Fruit fly (Drosophila melanogaster) whole organism, embryonic: ENCODE data around the gene CG15196.

Experiments
- Adf1 ChIP-seq: fragments of 200-800 bp; sonication (Bioruptor generic); IDR thresholded peaks from 2 replicates; pipeline ENCODE4 v1.3.6; 2022; ENCODE audit warnings: missing biosample characterization, missing genetic modification characterization
- Aef1 ChIP-seq: fragments of 200-800 bp; sonication (Bioruptor generic); IDR thresholded peaks from 3 replicates; pipeline ENCODE4 v1.3.6; 2022; ENCODE audit warnings: missing biosample characterization, missing genetic modification characterization
- Atf-2 ChIP-seq: fragments of 200-800 bp; sonication (Bioruptor generic); optimal IDR thresholded peaks from 2 replicates; lab custom pipeline; 2016; ENCODE audit warnings: missing biosample characterization, missing genetic modification characterization
- CG10431 ChIP-seq: fragments of 200-800 bp; sonication (Bioruptor generic); optimal IDR thresholded peaks from 3 replicates; lab custom pipeline; 2018; ENCODE audit warnings: missing biosample characterization, mild to moderate bottlenecking, missing genetic modification characterization
- CG10979 ChIP-seq: fragments of 200-800 bp; sonication (Bioruptor generic); optimal IDR thresholded peaks from 2 replicates; lab custom pipeline; 2018; ENCODE audit warnings: missing biosample characterization, mild to moderate bottlenecking, missing genetic modification characterization, moderate library complexity
- CG17361 ChIP-seq: fragments of 200-800 bp; sonication (Bioruptor generic); IDR thresholded peaks from 3 replicates; pipeline ENCODE4 v1.3.6; 2022; ENCODE audit warnings: missing biosample characterization, missing genetic modification characterization
- CG1792 ChIP-seq: fragments of 200-800 bp; sonication (Bioruptor generic); optimal IDR thresholded peaks from 2 replicates; lab custom pipeline; 2016; ENCODE audit warnings: missing biosample characterization, missing genetic modification characterization
- CG18764 ChIP-seq: fragments of 200-800 bp; sonication (Bioruptor generic); optimal IDR thresholded peaks from 3 replicates; lab custom pipeline; 2016; ENCODE audit warnings: missing biosample characterization, missing genetic modification characterization
- CG2678 ChIP-seq: fragments of 200-800 bp; sonication (Bioruptor generic); optimal IDR thresholded peaks from 3 replicates; lab custom pipeline; 2019; ENCODE audit warnings: missing biosample characterization, mild to moderate bottlenecking, missing genetic modification characterization, moderate library complexity
- CG2712 ChIP-seq: fragments of 200-800 bp; optimal IDR thresholded peaks from 3 replicates; lab custom pipeline; 2019; ENCODE audit warnings: missing biosample characterization, mild to moderate bottlenecking, missing genetic modification characterization, moderate library complexity
- CG30020 ChIP-seq: fragments of 200-800 bp; optimal IDR thresholded peaks from 2 replicates; lab custom pipeline; 2019; ENCODE audit warnings: missing biosample characterization, mild to moderate bottlenecking, missing genetic modification characterization, moderate library complexity
- CG4820 ChIP-seq: fragments of 200-800 bp; sonication (Bioruptor generic); optimal IDR thresholded peaks from 3 replicates; lab custom pipeline; 2016; ENCODE audit warnings: missing biosample characterization, missing genetic modification characterization
- CG6683 ChIP-seq: fragments of 200-800 bp; sonication (Bioruptor generic); optimal IDR thresholded peaks from 2 replicates; lab custom pipeline; 2017; ENCODE audit warnings: missing biosample characterization, mild to moderate bottlenecking, missing genetic modification characterization, missing genetic modification reagents
- CG7839 ChIP-seq: fragments of 200-800 bp; sonication (Bioruptor generic); optimal IDR thresholded peaks from 3 replicates; lab custom pipeline; 2018; ENCODE audit warnings: missing biosample characterization, mild to moderate bottlenecking, missing genetic modification characterization, moderate library complexity
- CG8924 ChIP-seq: fragments of 200-800 bp; optimal IDR thresholded peaks from 3 replicates; lab custom pipeline; 2019; ENCODE audit warnings: missing biosample characterization, mild to moderate bottlenecking, missing genetic modification characterization, moderate library complexity
- CG9932 ChIP-seq: fragments of 200-800 bp; sonication (Bioruptor generic); IDR thresholded peaks from 2 replicates; pipeline ENCODE4 v1.3.6; 2022; ENCODE audit warnings: missing biosample characterization, missing genetic modification characterization
- Camta ChIP-seq: fragments of 200-800 bp; sonication (Bioruptor generic); optimal IDR thresholded peaks from 2 replicates; lab custom pipeline; 2016; ENCODE audit warnings: missing biosample characterization, missing genetic modification characterization
- Chrac-16 ChIP-seq: fragments of 200-800 bp; sonication (Bioruptor generic); optimal IDR thresholded peaks from 3 replicates; lab custom pipeline; 2016; ENCODE audit warnings: missing biosample characterization, missing genetic modification characterization
- Dbx ChIP-seq: fragments of 200-800 bp; sonication (Bioruptor generic); IDR thresholded peaks from 3 replicates; pipeline ENCODE4 v1.3.6; 2022; ENCODE audit warnings: missing biosample characterization, missing genetic modification characterization
- Dip2 ChIP-seq: fragments of 200-800 bp; sonication (Bioruptor generic); IDR thresholded peaks from 2 replicates; pipeline ENCODE4 v1.3.6; 2022; ENCODE audit warnings: missing biosample characterization, missing genetic modification characterization
- Dref ChIP-seq: fragments of 200-800 bp; sonication (Bioruptor generic); IDR thresholded peaks from 2 replicates; pipeline ENCODE4 v1.3.6; 2022; ENCODE audit warnings: missing biosample characterization, missing genetic modification characterization
- Ets65A ChIP-seq: fragments of 200-800 bp; sonication (Bioruptor generic); peaks from one replicate; lab custom pipeline; 2016; ENCODE audit warnings: missing biosample characterization, missing genetic modification characterization
- Fer3 ChIP-seq: fragments of 200-800 bp; sonication (Bioruptor generic); optimal IDR thresholded peaks from 2 replicates; lab custom pipeline; 2018; ENCODE audit warnings: missing biosample characterization, mild to moderate bottlenecking, missing genetic modification characterization, moderate library complexity
- HLH3B ChIP-seq: fragments of 200-800 bp; sonication (Bioruptor generic); IDR thresholded peaks from 2 replicates; pipeline ENCODE4 v1.3.6; 2022; ENCODE audit warnings: missing biosample characterization, missing genetic modification characterization
- Hmr ChIP-seq: fragments of 200-800 bp; sonication (Bioruptor generic); optimal IDR thresholded peaks from 3 replicates; lab custom pipeline; 2017; ENCODE audit warnings: mild to moderate bottlenecking, missing biosample characterization, missing genetic modification reagents, missing genetic modification characterization
- MBD-R2 ChIP-seq: fragments of 200-800 bp; sonication (Bioruptor generic); IDR thresholded peaks from 2 replicates; pipeline ENCODE4 v1.3.6; 2022; ENCODE audit warnings: missing biosample characterization, missing genetic modification characterization
- NC2α ChIP-seq: fragments of 200-800 bp; sonication (Bioruptor generic); optimal IDR thresholded peaks from 2 replicates; lab custom pipeline; 2016; ENCODE audit warnings: missing biosample characterization, missing genetic modification characterization
- Oli ChIP-seq: fragments of 200-800 bp; sonication (Bioruptor generic); optimal IDR thresholded peaks from 2 replicates; lab custom pipeline; 2018; ENCODE audit warnings: missing biosample characterization, mild to moderate bottlenecking, missing genetic modification characterization, moderate library complexity
- PHDP ChIP-seq: fragments of 200-800 bp; sonication (Bioruptor generic); optimal IDR thresholded peaks from 3 replicates; lab custom pipeline; 2018; ENCODE audit warnings: missing biosample characterization, mild to moderate bottlenecking, missing genetic modification characterization, moderate library complexity
- Sox102F ChIP-seq: fragments of 200-800 bp; sonication (Bioruptor generic); optimal IDR thresholded peaks from 2 replicates; lab custom pipeline; 2018; ENCODE audit warnings: missing biosample characterization, mild to moderate bottlenecking, missing genetic modification characterization, moderate library complexity
- Taf1 ChIP-seq: fragments of 200-800 bp; sonication (Bioruptor generic); IDR thresholded peaks from 2 replicates; pipeline ENCODE4 v1.3.6; 2022; ENCODE audit warnings: missing biosample characterization, missing genetic modification characterization
- al ChIP-seq: fragments of 200-800 bp; sonication (Bioruptor generic); IDR thresholded peaks from 2 replicates; pipeline ENCODE4 v1.3.6; 2022; ENCODE audit warnings: missing biosample characterization, missing genetic modification characterization
- ase ChIP-seq: fragments of 200-800 bp; sonication (Bioruptor generic); IDR thresholded peaks from 3 replicates; pipeline ENCODE4 v1.3.6; 2022; ENCODE audit warnings: missing biosample characterization, missing genetic modification characterization
- ato ChIP-seq: fragments of 200-800 bp; sonication (Bioruptor generic); IDR thresholded peaks from 2 replicates; pipeline ENCODE4 v1.3.6; 2022; ENCODE audit warnings: missing biosample characterization, missing genetic modification characterization; ENCODE audit not compliant: partially characterized antibody
- bbx ChIP-seq: fragments of 200-800 bp; sonication (Bioruptor generic); IDR thresholded peaks from 2 replicates; pipeline ENCODE4 v1.3.6; 2022; ENCODE audit warnings: missing biosample characterization, missing genetic modification characterization; ENCODE audit not compliant: partially characterized antibody
- cas ChIP-seq: fragments of 200-800 bp; sonication (Bioruptor generic); IDR thresholded peaks from 2 replicates; pipeline ENCODE4 v1.3.6; 2022; ENCODE audit warnings: missing biosample characterization, missing genetic modification characterization
- croc ChIP-seq: fragments of 200-800 bp; sonication (Bioruptor generic); conservative IDR thresholded peaks from 3 replicates; pipeline ENCODE4 v1.3.6; 2022; ENCODE audit warnings: missing biosample characterization, missing genetic modification characterization
- eve ChIP-seq, 2 experiments: fragments of >200 bp; optimal IDR thresholded peaks; 2 replicates each; lab custom pipeline; 2017; ENCODE audit warnings: missing biosample characterization in 2 of 2, missing genetic modification characterization in 2 of 2
- fd3F ChIP-seq: fragments of 200-800 bp; sonication (Bioruptor generic); optimal IDR thresholded peaks from 2 replicates; lab custom pipeline; 2018; ENCODE audit warnings: missing biosample characterization, mild to moderate bottlenecking, missing genetic modification characterization, moderate library complexity
- gcm2 ChIP-seq: fragments of 200-800 bp; sonication (Bioruptor generic); optimal IDR thresholded peaks from 2 replicates; lab custom pipeline; 2016; ENCODE audit warnings: missing biosample characterization, missing genetic modification characterization
- gsb-n ChIP-seq: fragments of 200-800 bp; sonication (Bioruptor generic); optimal IDR thresholded peaks from 3 replicates; lab custom pipeline; 2018; ENCODE audit warnings: missing biosample characterization, mild to moderate bottlenecking, missing genetic modification characterization
- insv ChIP-seq, 2 experiments: fragments of 200-800 bp; sonication (Bioruptor generic); optimal IDR thresholded peaks; 3 replicates each; lab custom pipeline; 2016 to 2018; ENCODE audit warnings: missing biosample characterization in 2 of 2, missing genetic modification characterization in 2 of 2
- jumu ChIP-seq: fragments of 200-800 bp; sonication (Bioruptor generic); optimal IDR thresholded peaks from 3 replicates; lab custom pipeline; 2016; ENCODE audit warnings: missing biosample characterization, missing genetic modification characterization
- klu ChIP-seq: fragments of 200-800 bp; sonication (Bioruptor generic); IDR thresholded peaks from 2 replicates; pipeline ENCODE4 v1.3.6; 2022; ENCODE audit warnings: missing biosample characterization, missing genetic modification characterization
- nmo ChIP-seq: fragments of 200-800 bp; sonication (Bioruptor generic); optimal IDR thresholded peaks from 2 replicates; lab custom pipeline; 2018; ENCODE audit warnings: missing biosample characterization, mild to moderate bottlenecking, missing genetic modification characterization, moderate library complexity
- odd ChIP-seq: fragments of 200-800 bp; sonication (Bioruptor generic); optimal IDR thresholded peaks from 2 replicates; lab custom pipeline; 2017; ENCODE audit warnings: missing biosample characterization, mild to moderate bottlenecking, missing genetic modification characterization
- run ChIP-seq: fragments of 200-800 bp; sonication (Bioruptor generic); optimal IDR thresholded peaks from 3 replicates; lab custom pipeline; 2018; ENCODE audit warnings: missing biosample characterization, mild to moderate bottlenecking, missing genetic modification characterization
- slbo ChIP-seq: fragments of 200-800 bp; sonication (Bioruptor generic); IDR thresholded peaks from 2 replicates; pipeline ENCODE4 v1.3.6; 2022; ENCODE audit warnings: missing biosample characterization, missing genetic modification characterization
- sna ChIP-seq: fragments of 200-800 bp; sonication (Bioruptor generic); IDR thresholded peaks from 2 replicates; pipeline ENCODE4 v1.3.6; 2022; ENCODE audit warnings: missing biosample characterization, missing genetic modification characterization; ENCODE audit not compliant: partially characterized antibody
- trh ChIP-seq: fragments of 200-800 bp; sonication (Bioruptor generic); optimal IDR thresholded peaks from 2 replicates; lab custom pipeline; 2016; ENCODE audit warnings: missing biosample characterization, missing genetic modification characterization
- vvl ChIP-seq: fragments of 200-800 bp; sonication (Bioruptor generic); IDR thresholded peaks from 2 replicates; pipeline ENCODE4 v1.3.6; 2022; ENCODE audit warnings: missing biosample characterization, missing genetic modification characterization

The CG15196 gene

dm6 chrX:11423277-11423717 is 13.6 kb downstream of the CG15196 start (continued):
- TF ChIP-seq Dbx (GFP tag; lab: Robert Waterston, UW) (peak; percentile 91), CG6683 (GFP tag; lab: Kevin White, UChicago) (peak; percentile 79), CG4820 (GFP tag; lab: Kevin White, UChicago) (peak; percentile 87), bbx (GFP tag; lab: Robert Waterston, UW) (no peak), gcm2 (peak; percentile 94), Chrac-16 (GFP tag; lab: Kevin White, UChicago) (peak; percentile 85), vvl (peak; percentile 92), odd (peak; percentile 85), run (peak; percentile 81), Sox102F (GFP tag; lab: Kevin White, UChicago) (peak; percentile 91), al (GFP tag; lab: Robert Waterston, UW) (peak; percentile 86), CG9932 (GFP tag; lab: Robert Waterston, UW) (peak; percentile 87), Ets65A (GFP tag; lab: Kevin White, UChicago) (peak; percentile 98), eve (GFP tag; optimal IDR thresholded peaks at IDR 0.05; lab: Kevin White, UChicago) (peak in 1 of 2 experiments; percentile 94), jumu (peak; percentile 79), croc (peak; percentile 41; the same call in 1 of the 3 replicates), fd3F (peak; percentile 90), CG2712 (tag; lab: Kevin White, UChicago) (peak; percentile 84), insv (GFP tag; optimal IDR thresholded peaks at IDR 0.05; lab: Kevin White, UChicago) (peak; percentile 1 to 70), CG2678 (peak; percentile 93), CG1792 (GFP tag; lab: Kevin White, UChicago) (peak; percentile 86), CG10431 (GFP tag; lab: Kevin White, UChicago) (no peak), gsb-n (tag; lab: Kevin White, UChicago) (peak; percentile 68), CG18764 (GFP tag; lab: Kevin White, UChicago) (peak; percentile 73), trh (GFP tag; lab: Kevin White, UChicago) (peak; percentile 58), Dref (GFP tag; lab: Robert Waterston, UW) (no peak), CG8924 (tag; lab: Kevin White, UChicago) (peak; percentile 89), Adf1 (GFP tag; lab: Robert Waterston, UW) (peak; percentile 98), CG30020 (tag; lab: Kevin White, UChicago) (peak; percentile 10), Oli (peak; percentile 92), cas (GFP tag; lab: Robert Waterston, UW) (peak; percentile 86), Dip2 (GFP tag; lab: Robert Waterston, UW) (no peak), Aef1 (GFP tag; lab: Robert Waterston, UW) (peak; percentile 84), sna (GFP tag; lab: Robert Waterston, UW) (no peak), HLH3B (GFP tag; lab: Robert Waterston, UW) (peak; percentile 88), CG10979 (peak; percentile 73), Fer3 (peak; percentile 91), slbo (GFP tag; lab: Robert Waterston, UW) (peak; percentile 95), ase (peak; percentile 82; the same call in 2 of the 3 replicates), Taf1 (GFP tag; lab: Robert Waterston, UW) (peak; percentile 68), Atf-2 (GFP tag; lab: Kevin White, UChicago) (peak; percentile 81), klu (GFP tag; lab: Robert Waterston, UW) (peak; percentile 80), nmo (GFP tag; lab: Kevin White, UChicago) (peak; percentile 87), NC2α (GFP tag; lab: Kevin White, UChicago) (peak; percentile 54), MBD-R2 (peak; percentile 77), PHDP (tag; lab: Kevin White, UChicago) (peak; percentile 94), ato (GFP tag; lab: Robert Waterston, UW) (no peak), Camta (peak; percentile 85), CG7839 (peak; percentile 91), Hmr (peak; percentile 95), CG17361 (GFP tag; lab: Robert Waterston, UW) (peak; percentile 85)
